Fruit fly (Drosophila melanogaster) whole organism: Measurements from ENCODE around the gene CG3308.

ENCODE experiments used
- CG8478 ChIP-seq: fragments of >200 bp; optimal IDR thresholded peaks from 2 replicates; lab custom pipeline; 2018; ENCODE audit warnings: inconsistent platforms
- Dll ChIP-seq: fragments of >200 bp; optimal IDR thresholded peaks from 2 replicates; lab custom pipeline; 2017
- EcR ChIP-seq, 2 experiments: fragments of >200 bp; optimal IDR thresholded peaks; 2 replicates each; lab custom pipeline; 2017; ENCODE audit warnings: missing biosample characterization in 2 of 2, missing genetic modification characterization in 2 of 2, missing genetic modification reagents in 2 of 2
- pan ChIP-seq: fragments of >200 bp; optimal IDR thresholded peaks from 2 replicates; lab custom pipeline; 2017
- psq ChIP-seq: fragments of >200 bp; optimal IDR thresholded peaks from 2 replicates; lab custom pipeline; 2017
- usp ChIP-seq: fragments of >200 bp; optimal IDR thresholded peaks from 2 replicates; lab custom pipeline; 2017; ENCODE audit warnings: missing biosample characterization, missing genetic modification characterization, mixed read lengths

Gene CG3308

dm6 chr3R:21276111-21276510 is 2.5 kb upstream of the CG3308 start, which contains the start of gene CG3301:
Gene CG3301 (minus strand): TSS chr3R:21276249.
- TF ChIP-seq CG8478 (lab: Kevin White, UChicago) (no peak), Dll (lab: Kevin White, UChicago) (no peak), EcR (GFP tag; optimal IDR thresholded peaks at IDR 0.05; lab: Kevin White, UChicago) (no peak), usp (GFP tag; lab: Kevin White, UChicago) (no peak), pan (lab: Kevin White, UChicago) (no peak)

DNA sequence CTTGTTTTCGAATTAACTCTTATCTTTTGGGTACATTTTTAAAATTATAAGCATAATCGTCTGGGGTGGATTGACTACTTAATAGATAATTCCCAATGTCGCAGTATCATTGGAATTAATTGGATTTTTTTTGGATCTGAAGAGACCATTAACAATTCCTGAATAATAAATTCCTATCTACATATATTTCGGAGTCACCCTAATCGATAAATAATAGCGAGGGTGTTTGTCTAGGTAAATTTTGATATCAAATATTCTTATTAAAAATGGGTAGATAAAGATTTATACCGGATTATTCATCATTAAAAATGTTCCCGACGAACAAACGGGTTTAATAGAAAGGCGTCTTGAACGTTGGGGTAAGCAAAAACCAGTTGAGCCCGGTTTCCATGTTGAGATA is 1.3 kb upstream of the CG3308 start:
- TF ChIP-seq EcR (GFP tag; optimal IDR thresholded peaks at IDR 0.05; lab: Kevin White, UChicago) (no peak), Dll (lab: Kevin White, UChicago) (no peak), pan (lab: Kevin White, UChicago) (no peak), psq (lab: Kevin White, UChicago) (no peak), CG8478 (lab: Kevin White, UChicago) (no peak)

dm6 chr3R:21271208-21271607 is 2.4 kb downstream of the CG3308 start:
- TF ChIP-seq pan (lab: Kevin White, UChicago): no peak
- TF ChIP-seq usp (GFP tag; lab: Kevin White, UChicago): no peak
- no peak for TF ChIP-seq Dll (lab: Kevin White, UChicago)
- no peak for TF ChIP-seq CG8478 (lab: Kevin White, UChicago)
- TF ChIP-seq psq (lab: Kevin White, UChicago): no peak
- no peak for TF ChIP-seq EcR (GFP tag; optimal IDR thresholded peaks at IDR 0.05; lab: Kevin White, UChicago)

DNA sequence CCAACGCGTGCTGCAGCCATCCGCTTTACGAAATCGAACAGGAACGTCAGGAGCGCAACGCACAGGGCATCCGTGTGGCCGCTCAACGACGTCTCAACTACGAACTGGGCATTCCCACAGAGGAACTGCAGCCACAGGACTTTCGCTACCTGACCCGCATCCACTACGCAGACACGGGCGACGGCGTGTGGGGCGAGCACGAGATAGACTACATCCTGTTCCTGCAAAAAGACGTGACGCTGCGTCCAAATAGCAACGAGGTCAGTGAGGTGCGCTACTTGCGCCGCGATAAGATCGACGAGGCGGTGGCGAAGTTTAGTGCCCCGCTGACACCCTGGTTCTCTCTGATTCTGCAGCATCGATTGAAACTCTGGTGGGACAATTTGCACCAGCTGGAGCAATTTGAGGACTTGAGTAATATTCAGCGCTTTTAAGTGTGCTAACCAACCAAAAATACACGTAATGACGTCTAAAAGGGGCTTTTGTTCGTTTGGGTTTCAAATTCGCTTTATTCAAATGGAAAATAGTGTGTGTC is 2.9 kb downstream of the CG3308 start:
- TF ChIP-seq pan (lab: Kevin White, UChicago) (no peak), EcR (GFP tag; optimal IDR thresholded peaks at IDR 0.05; lab: Kevin White, UChicago) (no peak), psq (lab: Kevin White, UChicago) (no peak), Dll (lab: Kevin White, UChicago) (no peak), CG8478 (lab: Kevin White, UChicago) (no peak), usp (GFP tag; lab: Kevin White, UChicago) (no peak)

dm6 chr3R:21269923-21270322 is 3.7 kb downstream of the CG3308 start, which contains the start of the genes AP-2sigma and Idi:
Gene AP-2sigma (minus strand): TSS chr3R:21270075.
Gene Idi (plus strand): TSS chr3R:21270126.
- no peak for TF ChIP-seq Dll (lab: Kevin White, UChicago)
- TF ChIP-seq CG8478 (lab: Kevin White, UChicago): no peak
- TF ChIP-seq psq (lab: Kevin White, UChicago): no peak
- TF ChIP-seq EcR (GFP tag; optimal IDR thresholded peaks at IDR 0.05; lab: Kevin White, UChicago): no peak
- TF ChIP-seq pan (lab: Kevin White, UChicago): no peak
- TF ChIP-seq usp (GFP tag; lab: Kevin White, UChicago): no peak

DNA sequence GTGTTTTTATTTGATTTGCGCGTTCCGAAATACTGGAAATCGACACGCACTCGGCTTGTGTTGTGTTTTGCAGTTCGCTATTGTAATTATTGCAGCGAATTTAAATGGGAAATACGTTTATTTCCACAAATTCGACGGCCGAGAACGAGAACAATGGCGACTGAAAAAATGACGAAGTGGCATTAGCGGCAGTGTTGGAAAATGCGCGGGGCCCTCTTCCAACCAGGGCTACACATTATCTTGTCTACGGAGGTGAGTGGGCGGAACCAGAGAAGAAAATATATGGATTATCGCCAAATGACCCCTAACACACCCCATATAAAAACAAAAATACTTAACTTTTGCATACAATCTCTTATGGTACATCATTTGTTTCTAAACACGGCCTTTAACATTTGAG is 4.7 kb downstream of the CG3308 start, which contains the start of gene Rab1:
Gene Rab1 (minus strand): TSS at position 188 of the 400 bp plus-strand sequence.
- TF ChIP-seq pan (lab: Kevin White, UChicago) (no peak), CG8478 (lab: Kevin White, UChicago) (no peak), usp (GFP tag; lab: Kevin White, UChicago) (no peak), Dll (lab: Kevin White, UChicago) (no peak), EcR (GFP tag; optimal IDR thresholded peaks at IDR 0.05; lab: Kevin White, UChicago) (no peak), psq (lab: Kevin White, UChicago) (no peak)

DNA sequence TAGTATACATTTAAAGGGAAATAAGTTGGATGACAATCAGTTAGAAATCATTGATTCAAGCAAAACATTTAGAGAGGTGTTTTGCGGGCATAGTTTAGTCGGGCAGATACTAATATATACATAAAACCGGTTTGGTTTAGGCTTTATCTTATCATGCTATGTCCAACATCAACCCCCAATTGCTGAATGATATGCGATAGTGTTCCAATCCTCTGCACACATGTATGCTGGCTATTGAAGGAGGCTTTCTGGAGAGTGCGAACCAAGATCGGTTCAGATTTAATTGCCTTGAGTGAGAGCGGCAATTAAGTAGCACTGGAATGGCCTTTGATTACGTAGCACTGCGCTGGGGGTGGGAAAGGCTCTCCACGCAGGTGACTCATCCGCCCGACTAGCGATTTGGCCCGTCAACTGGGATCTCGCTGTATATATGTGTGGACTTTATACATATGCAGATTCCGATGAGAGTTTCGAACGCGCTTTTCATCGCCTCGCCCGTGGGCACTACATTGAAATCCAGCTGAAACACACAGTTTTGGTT is 5.6 kb downstream of the CG3308 start:
- no peak for TF ChIP-seq pan (lab: Kevin White, UChicago)

dm6 chr3R:21263177-21263576 is 10.4 kb downstream of the CG3308 start:
- TF ChIP-seq CG8478 (lab: Kevin White, UChicago) (no peak), Dll (lab: Kevin White, UChicago) (no peak), usp (GFP tag; lab: Kevin White, UChicago) (no peak)

DNA sequence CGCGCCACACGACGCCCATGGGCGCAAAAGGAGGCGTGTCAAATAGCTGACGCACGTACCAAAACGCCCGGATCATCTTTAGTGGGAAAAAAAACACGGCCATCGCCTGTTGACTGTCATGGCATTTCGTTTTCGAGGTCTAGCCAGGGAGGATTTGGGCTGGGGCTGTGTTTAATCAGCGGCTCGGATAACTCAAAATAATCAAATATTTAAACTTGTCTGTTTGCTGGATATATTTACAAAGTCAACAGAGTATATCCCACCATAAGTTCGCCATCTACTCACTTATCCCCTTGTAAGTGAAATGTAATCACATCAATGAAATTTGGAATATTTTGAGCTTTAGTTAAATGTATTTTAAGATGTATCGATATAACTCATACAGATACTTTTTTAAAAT is 12.8 kb downstream of the CG3308 start:
- TF ChIP-seq usp (GFP tag; lab: Kevin White, UChicago) (no peak), psq (lab: Kevin White, UChicago) (no peak), EcR (GFP tag; optimal IDR thresholded peaks at IDR 0.05; lab: Kevin White, UChicago) (no peak), Dll (lab: Kevin White, UChicago) (no peak), pan (lab: Kevin White, UChicago) (no peak), CG8478 (lab: Kevin White, UChicago) (no peak)

DNA sequence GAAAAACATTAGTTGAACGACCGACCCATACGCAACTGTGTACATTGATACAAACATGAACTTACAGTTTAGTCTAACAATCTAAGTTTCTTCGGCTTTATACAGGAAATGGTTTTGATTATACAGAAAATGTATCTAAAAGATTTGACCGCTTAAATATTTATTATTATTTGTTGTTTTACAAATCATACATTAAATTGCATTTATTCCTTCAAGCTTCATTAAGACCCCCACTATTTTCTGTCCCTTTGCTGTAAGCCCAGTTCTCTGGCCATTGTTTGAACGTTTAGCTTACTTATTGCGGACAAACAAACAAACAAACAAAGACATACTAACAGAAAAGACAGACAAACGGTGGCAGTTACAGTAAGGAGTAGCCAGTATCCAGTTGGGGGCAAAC is 19.3 kb downstream of the CG3308 start:
- TF ChIP-seq EcR (GFP tag; optimal IDR thresholded peaks at IDR 0.05; lab: Kevin White, UChicago) (no peak), pan (lab: Kevin White, UChicago) (no peak), psq (lab: Kevin White, UChicago) (no peak), Dll (lab: Kevin White, UChicago) (no peak), usp (GFP tag; lab: Kevin White, UChicago) (no peak), CG8478 (lab: Kevin White, UChicago) (no peak)

- no peak for TF ChIP-seq psq (lab: Kevin White, UChicago)
- no peak for TF ChIP-seq pan (lab: Kevin White, UChicago)
- TF ChIP-seq CG8478 (lab: Kevin White, UChicago): no peak
- TF ChIP-seq EcR (GFP tag; optimal IDR thresholded peaks at IDR 0.05; lab: Kevin White, UChicago): no peak
- TF ChIP-seq usp (GFP tag; lab: Kevin White, UChicago): no peak
- no peak for TF ChIP-seq Dll (lab: Kevin White, UChicago)
Observed at dm6 chr3R:21252478-21252877, 21.1 kb downstream of the CG3308 start.
